Worm (Caenorhabditis elegans) whole organism, L1 larva: Measurements from ENCODE around the gene F36A4.3.

Experiments used
- mep-1 ChIP-seq: fragments of 150-350 bp; optimal IDR thresholded peaks from 2 replicates; lab custom pipeline; 2014; ENCODE audit warnings: missing biosample characterization, missing genetic modification characterization
- tlp-1 ChIP-seq: fragments of 150-350 bp; optimal IDR thresholded peaks from 2 replicates; lab custom pipeline; 2014; ENCODE audit warnings: missing biosample characterization, missing genetic modification characterization
- ztf-4 ChIP-seq: fragments of 150-350 bp; optimal IDR thresholded peaks from 2 replicates; lab custom pipeline; 2014; ENCODE audit warnings: missing biosample characterization, missing genetic modification characterization

- no peak for TF ChIP-seq ztf-4
- no peak for TF ChIP-seq mep-1 (tag; lab: Kevin White, UChicago)
- no peak for TF ChIP-seq tlp-1 (tag; lab: Kevin White, UChicago)
Observed at ce11 chrIV:4272167-4272566, 2.8 kb downstream of the F36A4.3 start, which contains the start of gene F36A4.1.
